Worm (Caenorhabditis elegans): ENCODE results near the gene F09C6.3.
A peak's percentile ranks its signal among the peaks of the same experiment; 100 is the strongest.

The F09C6.3 gene

DNA sequence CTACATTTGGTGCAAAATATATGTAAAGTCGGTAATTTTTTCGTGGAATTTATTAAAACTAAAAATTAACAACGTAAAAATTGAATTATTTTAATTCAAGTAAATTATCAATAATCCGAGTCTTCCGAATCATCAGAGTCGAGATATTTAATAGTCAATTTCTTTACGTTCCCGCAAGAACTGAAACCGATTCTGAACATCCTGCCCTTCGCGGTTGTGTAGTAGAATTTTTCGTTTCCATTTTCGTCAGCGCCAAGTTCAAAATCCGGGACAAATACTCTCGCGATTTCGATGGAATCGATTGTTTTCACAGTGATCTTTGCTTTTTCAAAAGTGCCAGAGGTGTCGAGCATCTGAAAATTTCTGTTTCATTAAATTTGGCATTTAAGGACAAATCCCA lies 39.7 kb upstream of the F09C6.3 start (continued):
- no peak for TF ChIP-seq Y79H2A.3 (GFP tag; conservative IDR thresholded peaks at IDR 0.05)
- TF ChIP-seq egl-18 (GFP tag; IDR thresholded peaks at IDR 0.05) = no peak
- TF ChIP-seq nfya-1 (tag; optimal IDR thresholded peaks at IDR 0.05; ENCODE audit: borderline replicate concordance, insufficient read depth) = no peak
- TF ChIP-seq nhr-27 (tag; optimal IDR thresholded peaks at IDR 0.05) = no peak

DNA sequence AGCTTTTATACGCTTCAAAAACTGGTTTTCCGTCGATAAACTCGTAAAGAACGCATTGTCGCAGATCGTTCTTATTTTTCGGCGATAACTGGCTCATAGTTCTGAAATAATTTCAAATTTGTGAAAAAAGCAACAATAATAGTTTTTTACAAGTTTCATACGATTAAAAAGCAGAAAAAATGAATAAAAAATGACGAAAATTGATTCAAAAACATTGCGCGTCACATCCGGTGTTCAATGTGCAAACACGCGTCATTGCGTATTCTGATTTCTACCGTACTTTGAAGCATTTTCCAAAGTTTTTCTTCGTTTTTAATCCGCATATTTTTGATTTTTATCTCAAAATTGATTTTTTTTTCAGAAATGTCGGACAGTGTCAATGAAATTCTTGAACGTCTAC lies 38.4 kb upstream of the F09C6.3 start, which contains the start of the genes fbxa-206 and Y102A5C.2:
Gene fbxa-206, minus strand, starts transcription at position 101 of the 400 bp plus-strand sequence.
Gene Y102A5C.2, plus strand, starts transcription at position 354 of the 400 bp plus-strand sequence.
- TF ChIP-seq B0035.1 (tag; optimal IDR thresholded peaks at IDR 0.05) = no peak
- no peak for TF ChIP-seq tbx-9 (tag; optimal IDR thresholded peaks at IDR 0.05; ENCODE audit: borderline replicate concordance)
- peak; percentile 73 for TF ChIP-seq lsl-1 (GFP tag; optimal IDR thresholded peaks at IDR 0.05)
- no peak for TF ChIP-seq attf-5 (GFP tag; optimal IDR thresholded peaks at IDR 0.05)

DNA sequence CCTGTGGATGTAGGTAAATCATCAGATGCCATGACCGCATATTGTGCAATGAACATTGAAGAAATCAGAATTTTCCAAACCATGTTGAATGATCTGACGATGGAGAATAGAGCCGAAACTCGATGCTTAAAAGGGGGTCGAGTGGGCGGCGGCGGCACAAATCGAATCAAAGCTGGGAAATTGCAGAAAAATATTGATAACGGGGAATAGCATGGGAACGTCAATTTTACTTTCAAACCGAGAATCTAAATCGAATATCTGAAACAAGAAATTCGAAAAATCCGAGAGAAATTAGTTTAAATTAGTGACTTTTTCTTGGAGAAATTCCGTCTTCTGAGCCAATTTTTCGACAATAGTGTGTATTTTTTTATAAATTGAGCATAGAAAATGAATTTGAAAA lies 36.1 kb upstream of the F09C6.3 start, which contains the start of gene F09C6.10:
Gene F09C6.10, minus strand, starts transcription at position 101 of the 400 bp plus-strand sequence.
- no peak for TF ChIP-seq zfh-2 (GFP tag; conservative IDR thresholded peaks at IDR 0.05)
- TF ChIP-seq nfya-2 (GFP tag; IDR thresholded peaks at IDR 0.05) = no peak
- TF ChIP-seq rpc-1 (optimal IDR thresholded peaks at IDR 0.05) = no peak
- no peak for TF ChIP-seq rpc-1 (tag; optimal IDR thresholded peaks at IDR 0.05)
- no peak for TF ChIP-seq hlh-26 (GFP tag; conservative IDR thresholded peaks at IDR 0.05)
- TF ChIP-seq dox-1 (GFP tag; IDR thresholded peaks at IDR 0.05) = no peak
- TF ChIP-seq nhr-80 (tag; optimal IDR thresholded peaks at IDR 0.05) = no peak
- no peak for TF ChIP-seq B0336.3 (GFP tag; IDR thresholded peaks at IDR 0.05)
- TF ChIP-seq B0035.1 (tag; optimal IDR thresholded peaks at IDR 0.05) = no peak
- TF ChIP-seq madf-6 (GFP tag; IDR thresholded peaks at IDR 0.05) = no peak
- TF ChIP-seq ztf-18 (tag; optimal IDR thresholded peaks at IDR 0.05) = no peak
- TF ChIP-seq attf-3 (GFP tag; conservative IDR thresholded peaks at IDR 0.05) = no peak
- TF ChIP-seq F57A8.1 (GFP tag; optimal IDR thresholded peaks at IDR 0.05) = no peak
- no peak for TF ChIP-seq cebp-1 (GFP tag; IDR thresholded peaks at IDR 0.05)
- TF ChIP-seq cebp-1 (tag; optimal IDR thresholded peaks at IDR 0.05) = no peak
- TF ChIP-seq bed-1 (GFP tag; IDR thresholded peaks at IDR 0.05) = no peak

DNA sequence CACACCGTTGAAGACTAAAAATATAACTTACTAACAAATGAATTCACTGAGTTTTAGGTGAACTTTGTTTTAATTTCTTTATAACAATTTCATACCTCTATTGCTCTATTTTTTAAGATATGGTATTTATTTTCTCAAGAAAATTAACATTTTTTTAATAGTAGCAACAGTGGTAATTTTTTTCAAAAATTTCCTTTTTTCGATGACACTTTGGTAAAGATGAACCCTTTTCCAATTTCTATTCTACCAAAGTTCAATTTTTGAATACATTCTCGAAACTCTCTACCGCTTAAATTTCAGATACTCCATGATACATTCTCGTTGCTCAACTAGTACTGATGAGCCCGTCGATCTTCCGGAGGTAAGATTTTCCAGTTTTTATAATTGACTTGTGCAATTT lies 32.0 kb upstream of the F09C6.3 start, which contains the start of gene nhr-116:
Gene nhr-116, plus strand, starts transcription at position 301 of the 400 bp plus-strand sequence.
- TF ChIP-seq F33H1.4 (GFP tag; IDR thresholded peaks at IDR 0.05) = no peak
- no peak for TF ChIP-seq dpff-1 (tag; optimal IDR thresholded peaks at IDR 0.05)
- TF ChIP-seq lin-54 (GFP tag; optimal IDR thresholded peaks at IDR 0.05) = no peak
- TF ChIP-seq akir-1 (GFP tag; optimal IDR thresholded peaks at IDR 0.05) = no peak
- TF ChIP-seq C17E4.6 (GFP tag; IDR thresholded peaks at IDR 0.05) = no peak
- TF ChIP-seq nhr-179 (tag; optimal IDR thresholded peaks at IDR 0.05) = no peak
- TF ChIP-seq ceh-40 (GFP tag; IDR thresholded peaks at IDR 0.05) = no peak
- no peak for TF ChIP-seq mcd-1 (GFP tag; IDR thresholded peaks at IDR 0.05)
- TF ChIP-seq F49E8.2 (tag; optimal IDR thresholded peaks at IDR 0.05; ENCODE audit: insufficient read depth) = no peak
- TF ChIP-seq zim-3 (tag; optimal IDR thresholded peaks at IDR 0.05) = no peak
- TF ChIP-seq D2030.7 (GFP tag; IDR thresholded peaks at IDR 0.05) = no peak

DNA sequence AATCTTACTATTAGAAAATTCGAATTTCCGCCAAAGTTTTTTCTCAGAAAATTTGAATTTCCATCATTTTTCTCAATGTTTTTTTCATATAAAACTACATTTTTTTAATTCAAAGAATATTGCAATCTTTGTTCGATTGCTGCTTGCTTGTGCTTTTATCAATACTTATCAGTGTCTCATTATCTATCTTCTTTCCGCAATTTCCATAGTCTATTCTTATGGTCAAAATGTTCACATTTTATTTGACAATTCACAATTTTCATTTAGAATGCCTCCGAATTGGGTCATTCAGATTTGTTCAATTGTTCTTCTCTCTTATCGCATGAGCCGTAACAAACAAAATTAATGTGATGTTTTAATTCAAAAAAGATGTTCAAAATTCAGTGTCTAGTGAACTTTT lies 31.3 kb upstream of the F09C6.3 start:
- no peak for TF ChIP-seq snpc-1.1 (tag; optimal IDR thresholded peaks at IDR 0.05; ENCODE audit: insufficient read depth)
- TF ChIP-seq nhr-80 (tag; optimal IDR thresholded peaks at IDR 0.05) = peak; percentile 36
